Worm (Caenorhabditis elegans) whole organism, L4/young adult: ENCODE results near the gene egrh-2.

Source experiments
- W03F9.2 ChIP-seq: fragments of 150-350 bp; optimal IDR thresholded peaks from 2 replicates; lab custom pipeline; 2014; ENCODE audit warnings: missing biosample characterization, missing genetic modification characterization
- dao-5 ChIP-seq: sonication (generic microtip); optimal IDR thresholded peaks from 2 replicates; lab custom pipeline; 2016; ENCODE audit warnings: missing genotype, missing genetic modification characterization, moderate library complexity, missing compliant biosample characterization
- him-1 ChIP-seq: sonication (generic microtip); optimal IDR thresholded peaks from 2 replicates; lab custom pipeline; 2016; ENCODE audit warnings: missing genotype, missing genetic modification reagents, missing genetic modification characterization, missing compliant biosample characterization

DNA sequence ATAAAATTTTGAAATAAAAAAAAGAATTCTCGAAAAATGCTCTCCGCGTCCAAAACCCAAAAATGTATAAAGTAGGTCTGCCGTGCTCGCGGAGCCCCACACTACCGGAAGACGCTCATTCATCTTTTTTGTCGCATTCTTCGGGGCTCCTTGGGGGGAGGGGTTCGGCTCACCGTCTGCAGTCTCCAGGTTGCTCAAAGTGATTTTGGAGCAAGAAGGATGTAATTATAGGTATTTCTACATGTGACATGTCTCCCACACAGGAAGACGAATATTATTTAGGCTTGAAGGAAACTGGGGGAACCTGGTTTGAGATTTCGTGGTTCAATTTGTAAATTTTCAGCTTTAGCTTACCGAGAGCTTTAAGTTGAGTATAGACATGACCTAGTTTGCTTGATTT is 54.5 kb downstream of the egrh-2 start, which contains the start of gene F58H7.1:
- TF ChIP-seq W03F9.2 (tag; lab: Kevin White, UChicago) (no peak), him-1 (tag; lab: Kevin White, UChicago) (no peak), dao-5 (tag; lab: Kevin White, UChicago) (no peak)
